Fruit fly (Drosophila melanogaster) whole organism, embryonic: ENCODE data around the gene CG13675.

Experiments
- CG18011 ChIP-seq: fragments of 200-800 bp; sonication (Bioruptor generic); optimal IDR thresholded peaks from 2 replicates; lab custom pipeline; 2017; ENCODE audit warnings: missing biosample characterization, missing genetic modification characterization, mild to moderate bottlenecking, moderate library complexity, missing genotype
- CG31224 ChIP-seq: fragments of 200-800 bp; sonication (Bioruptor generic); IDR thresholded peaks from 2 replicates; pipeline ENCODE4 v1.3.6; 2022; ENCODE audit warnings: missing biosample characterization, missing genetic modification characterization
- Gug ChIP-seq: fragments of 200-800 bp; sonication (Bioruptor generic); IDR thresholded peaks from 4 replicates; pipeline ENCODE4 v1.3.6; 2022; ENCODE audit warnings: missing biosample characterization, missing genetic modification characterization
- Lpt ChIP-seq: fragments of >200 bp; optimal IDR thresholded peaks from 2 replicates; lab custom pipeline; 2018; ENCODE audit warnings: missing biosample characterization, missing genetic modification characterization
- bbx ChIP-seq: fragments of 200-800 bp; sonication (Bioruptor generic); IDR thresholded peaks from 2 replicates; pipeline ENCODE4 v1.3.6; 2022; ENCODE audit warnings: missing biosample characterization, missing genetic modification characterization; ENCODE audit not compliant: partially characterized antibody
- dm ChIP-seq: fragments of 200-800 bp; sonication (Bioruptor generic); optimal IDR thresholded peaks from 3 replicates; lab custom pipeline; 2016; ENCODE audit warnings: missing biosample characterization, missing genetic modification characterization
- kay ChIP-seq: fragments of 200-800 bp; sonication (Bioruptor generic); optimal IDR thresholded peaks from 2 replicates; lab custom pipeline; 2016; ENCODE audit warnings: missing biosample characterization, missing genetic modification characterization
- row ChIP-seq: fragments of 200-800 bp; sonication (Bioruptor generic); IDR thresholded peaks from 3 replicates; pipeline ENCODE4 v1.3.6; 2022; ENCODE audit warnings: missing biosample characterization, missing genetic modification characterization

- TF ChIP-seq CG18011 (GFP tag; lab: Kevin White, UChicago) (peak; percentile 86), kay (GFP tag; lab: Kevin White, UChicago) (peak; percentile 90), Lpt (no peak), row (peak; percentile 97), CG31224 (peak; percentile 86), Gug (GFP tag; lab: Robert Waterston, UW) (peak; percentile 82), dm (GFP tag; lab: Kevin White, UChicago) (peak; percentile 48), bbx (GFP tag; lab: Robert Waterston, UW) (peak; percentile 57; the same call in 1 of the 2 replicates)
Measured at dm6 chr3L:8127712-8128210, 37.6 kb downstream of the CG13675 start, which contains the start of the genes Cds and Uba2.
